Worm (Caenorhabditis elegans) whole organism, L2 larva: ENCODE data around the gene clc-7.
A peak's percentile ranks its signal among the peaks of the same experiment; 100 is the strongest.

ENCODE experiments used
- C34F6.9 ChIP-seq: fragments of 150-350 bp; optimal IDR thresholded peaks from 2 replicates; lab custom pipeline; 2014; ENCODE audit warnings: missing biosample characterization, missing genetic modification characterization
- F13H6.1 ChIP-seq: sonication (generic microtip); optimal IDR thresholded peaks from 2 replicates; lab custom pipeline; 2016; ENCODE audit warnings: missing genetic modification characterization, missing compliant biosample characterization
- R02D3.7 ChIP-seq: fragments of 150-350 bp; optimal IDR thresholded peaks from 2 replicates; lab custom pipeline; 2014; ENCODE audit warnings: missing biosample characterization, missing genetic modification characterization
- Y55F3AM.14 ChIP-seq: fragments of 200-800 bp; sonication (Bioruptor generic); optimal IDR thresholded peaks from 2 replicates; lab custom pipeline; 2018; ENCODE audit warnings: mild to moderate bottlenecking, missing genetic modification characterization, missing compliant biosample characterization
- ZK546.5 ChIP-seq: sonication (generic microtip); optimal IDR thresholded peaks from 2 replicates; lab custom pipeline; 2017; ENCODE audit warnings: missing biosample characterization, missing genetic modification characterization
- alr-1 ChIP-seq: fragments of 150-350 bp; optimal IDR thresholded peaks from 2 replicates; lab custom pipeline; 2014; ENCODE audit warnings: missing biosample characterization, missing genetic modification characterization
- aly-2 ChIP-seq: fragments of 150-350 bp; optimal IDR thresholded peaks from 2 replicates; lab custom pipeline; 2014; ENCODE audit warnings: missing biosample characterization, missing genetic modification characterization
- ama-1 ChIP-seq: fragments of 150-350 bp; optimal IDR thresholded peaks from 2 replicates; lab custom pipeline; 2018; ENCODE audit warnings: inconsistent platforms
- blmp-1 ChIP-seq: sonication (generic microtip); optimal IDR thresholded peaks from 2 replicates; lab custom pipeline; 2017; ENCODE audit warnings: missing genetic modification characterization, mild to moderate bottlenecking, missing compliant biosample characterization, antibody characterized with exemption, moderate library complexity; ENCODE audit not compliant: insufficient read depth
- ceh-16 ChIP-seq: fragments of 150-350 bp; optimal IDR thresholded peaks from 2 replicates; lab custom pipeline; 2014; ENCODE audit warnings: missing biosample characterization, missing genetic modification characterization
- ceh-82 ChIP-seq: fragments of 150-350 bp; optimal IDR thresholded peaks from 2 replicates; lab custom pipeline; 2014; ENCODE audit warnings: missing biosample characterization, missing genetic modification characterization
- crh-2 ChIP-seq: sonication (generic microtip); optimal IDR thresholded peaks from 2 replicates; lab custom pipeline; 2017; ENCODE audit warnings: missing biosample characterization, missing genetic modification characterization
- dmd-4 ChIP-seq: sonication (generic microtip); optimal IDR thresholded peaks from 2 replicates; lab custom pipeline; 2017; ENCODE audit warnings: missing biosample characterization, missing genetic modification characterization
- egl-27 ChIP-seq: sonication (generic microtip); optimal IDR thresholded peaks from 3 replicates; lab custom pipeline; 2017; ENCODE audit warnings: missing biosample characterization, missing genetic modification reagents, missing genetic modification characterization
- elt-1 ChIP-seq: fragments of 150-350 bp; optimal IDR thresholded peaks from 2 replicates; lab custom pipeline; 2014; ENCODE audit warnings: missing biosample characterization, missing genetic modification characterization
- elt-3 ChIP-seq: sonication (generic microtip); optimal IDR thresholded peaks from 2 replicates; lab custom pipeline; 2017; ENCODE audit warnings: missing biosample characterization, missing genetic modification characterization
- fos-1 ChIP-seq: fragments of 150-350 bp; optimal IDR thresholded peaks from 2 replicates; lab custom pipeline; 2014; ENCODE audit warnings: missing biosample characterization, missing genetic modification characterization
- gmeb-1 ChIP-seq: fragments of 150-350 bp; optimal IDR thresholded peaks from 2 replicates; lab custom pipeline; 2014; ENCODE audit warnings: missing biosample characterization, missing genetic modification characterization
- lin-11 ChIP-seq: fragments of 150-350 bp; sonication (generic microtip); optimal IDR thresholded peaks from 2 replicates; lab custom pipeline; 2014; ENCODE audit warnings: missing biosample characterization, missing genetic modification characterization, inconsistent platforms, mixed read lengths
- lin-13 ChIP-seq: fragments of 150-350 bp; optimal IDR thresholded peaks from 2 replicates; lab custom pipeline; 2014; ENCODE audit warnings: missing biosample characterization, missing genetic modification reagents, missing genetic modification characterization
- lin-39 ChIP-seq: fragments of 150-350 bp; optimal IDR thresholded peaks from 2 replicates; lab custom pipeline; 2014; ENCODE audit warnings: missing biosample characterization, missing genetic modification reagents, missing genetic modification characterization
- lsy-2 ChIP-seq, 2 experiments: fragments of 150-350 bp in 1 of 2; sonication (generic microtip) in 1 of 2; optimal IDR thresholded peaks; 2 replicates each; lab custom pipeline; 2014 to 2017; ENCODE audit warnings: missing biosample characterization in 2 of 2, missing genetic modification characterization in 2 of 2
- mab-5 ChIP-seq: fragments of 150-350 bp; optimal IDR thresholded peaks from 2 replicates; lab custom pipeline; 2014; ENCODE audit warnings: missing biosample characterization, missing genetic modification characterization
- mbf-1 ChIP-seq: sonication (generic microtip); optimal IDR thresholded peaks from 2 replicates; lab custom pipeline; 2017; ENCODE audit warnings: missing biosample characterization, missing genetic modification characterization
- mdl-1 ChIP-seq, 2 experiments: fragments of 150-350 bp in 1 of 2; sonication (generic microtip) in 1 of 2; optimal IDR thresholded peaks; 2 replicates each; lab custom pipeline; 2017; ENCODE audit warnings: missing biosample characterization in 2 of 2, missing genetic modification characterization in 2 of 2
- nhr-10 ChIP-seq: sonication (generic microtip); optimal IDR thresholded peaks from 2 replicates; lab custom pipeline; 2017; ENCODE audit warnings: missing biosample characterization, missing genetic modification characterization
- nhr-11 ChIP-seq: fragments of 150-350 bp; optimal IDR thresholded peaks from 2 replicates; lab custom pipeline; 2014; ENCODE audit warnings: missing biosample characterization, missing genetic modification characterization
- nhr-12 ChIP-seq: fragments of 150-350 bp; optimal IDR thresholded peaks from 2 replicates; lab custom pipeline; 2014; ENCODE audit warnings: missing biosample characterization, missing genetic modification characterization
- nhr-129 ChIP-seq: fragments of 150-350 bp; optimal IDR thresholded peaks from 2 replicates; lab custom pipeline; 2014; ENCODE audit warnings: missing biosample characterization, missing genetic modification characterization
- nhr-21 ChIP-seq: fragments of 150-350 bp; optimal IDR thresholded peaks from 2 replicates; lab custom pipeline; 2014; ENCODE audit warnings: missing biosample characterization, missing genetic modification characterization
- nhr-23 ChIP-seq: fragments of 150-350 bp; optimal IDR thresholded peaks from 2 replicates; lab custom pipeline; 2014; ENCODE audit warnings: missing biosample characterization, missing genetic modification reagents, missing genetic modification characterization
- nhr-237 ChIP-seq: fragments of 150-350 bp; optimal IDR thresholded peaks from 2 replicates; lab custom pipeline; 2014; ENCODE audit warnings: missing biosample characterization, missing genetic modification characterization
- nhr-25 ChIP-seq: fragments of 150-350 bp; sonication (generic microtip); optimal IDR thresholded peaks from 3 replicates; lab custom pipeline; 2014; ENCODE audit warnings: missing biosample characterization, missing genetic modification characterization
- nhr-6 ChIP-seq: fragments of 150-350 bp; optimal IDR thresholded peaks from 2 replicates; lab custom pipeline; 2014; ENCODE audit warnings: missing biosample characterization, missing genetic modification characterization
- nhr-77 ChIP-seq: fragments of 150-350 bp; optimal IDR thresholded peaks from 2 replicates; lab custom pipeline; 2014; ENCODE audit warnings: missing biosample characterization, missing genetic modification characterization
- peb-1 ChIP-seq: fragments of 150-350 bp; optimal IDR thresholded peaks from 2 replicates; lab custom pipeline; 2014; ENCODE audit warnings: missing biosample characterization, missing genetic modification characterization
- sem-4 ChIP-seq: fragments of 150-350 bp; optimal IDR thresholded peaks from 2 replicates; lab custom pipeline; 2014; ENCODE audit warnings: missing biosample characterization, missing genetic modification reagents, missing genetic modification characterization
- skn-1 ChIP-seq: sonication (generic microtip); optimal IDR thresholded peaks from 2 replicates; lab custom pipeline; 2017; ENCODE audit warnings: missing biosample characterization, missing genetic modification characterization
- sma-3 ChIP-seq: sonication (generic microtip); optimal IDR thresholded peaks from 2 replicates; lab custom pipeline; 2016; ENCODE audit warnings: missing genetic modification reagents, missing genetic modification characterization, missing compliant biosample characterization
- sma-9 ChIP-seq, 2 experiments: fragments of 150-350 bp in 1 of 2; sonication (generic microtip) in 1 of 2; optimal IDR thresholded peaks; 2 replicates each; lab custom pipeline; 2014 to 2016; ENCODE audit warnings: missing genetic modification characterization in 2 of 2, mild to moderate bottlenecking in 1 of 2, missing biosample characterization in 1 of 2, missing compliant biosample characterization in 1 of 2, missing genetic modification reagents in 1 of 2, moderate library complexity in 1 of 2
- snpc-4 ChIP-seq: fragments of 150-350 bp; optimal IDR thresholded peaks from 2 replicates; lab custom pipeline; 2014; ENCODE audit warnings: missing biosample characterization, missing genetic modification characterization
- unc-39 ChIP-seq: fragments of 150-350 bp; optimal IDR thresholded peaks from 2 replicates; lab custom pipeline; 2014; ENCODE audit warnings: missing biosample characterization, missing genetic modification characterization
- unc-55 ChIP-seq: fragments of 150-350 bp; sonication (generic microtip); optimal IDR thresholded peaks from 3 replicates; lab custom pipeline; 2014; ENCODE audit warnings: missing biosample characterization, missing genetic modification reagents, missing genetic modification characterization
- unc-62 ChIP-seq: fragments of 150-350 bp; optimal IDR thresholded peaks from 2 replicates; lab custom pipeline; 2014; ENCODE audit warnings: missing biosample characterization, missing genetic modification reagents, missing genetic modification characterization
- zag-1 ChIP-seq: fragments of 150-350 bp; optimal IDR thresholded peaks from 2 replicates; lab custom pipeline; 2014; ENCODE audit warnings: missing biosample characterization, missing genetic modification characterization
- ztf-1 ChIP-seq: fragments of 200-800 bp; sonication (Bioruptor generic); conservative IDR thresholded peaks from 2 replicates; pipeline ENCODE4 v1.3.6; 2022; ENCODE audit warnings: missing genetic modification characterization, missing compliant biosample characterization
- ztf-11 ChIP-seq: sonication (generic microtip); optimal IDR thresholded peaks from 2 replicates; lab custom pipeline; 2017; ENCODE audit warnings: missing biosample characterization, missing genetic modification characterization
- ztf-4 ChIP-seq: fragments of 150-350 bp; optimal IDR thresholded peaks from 2 replicates; lab custom pipeline; 2014; ENCODE audit warnings: missing biosample characterization, missing genetic modification characterization

The clc-7 gene

ce11 chrX:5067796-5068195, at the start of gene clc-7:
Gene clc-7 (plus strand): TSS chrX:5068096.
- TF ChIP-seq ama-1 (lab: Kevin White, UChicago): no peak
- no peak for TF ChIP-seq R02D3.7 (tag; lab: Kevin White, UChicago)
- no peak for TF ChIP-seq nhr-25 (tag; lab: Kevin White, UChicago)
- no peak for TF ChIP-seq nhr-11 (tag; lab: Kevin White, UChicago)
- no peak for TF ChIP-seq nhr-23
- TF ChIP-seq sma-3 (GFP tag; lab: Kevin White, UChicago): no peak
- no peak for TF ChIP-seq unc-39
- TF ChIP-seq egl-27 (tag; lab: Kevin White, UChicago): no peak

DNA sequence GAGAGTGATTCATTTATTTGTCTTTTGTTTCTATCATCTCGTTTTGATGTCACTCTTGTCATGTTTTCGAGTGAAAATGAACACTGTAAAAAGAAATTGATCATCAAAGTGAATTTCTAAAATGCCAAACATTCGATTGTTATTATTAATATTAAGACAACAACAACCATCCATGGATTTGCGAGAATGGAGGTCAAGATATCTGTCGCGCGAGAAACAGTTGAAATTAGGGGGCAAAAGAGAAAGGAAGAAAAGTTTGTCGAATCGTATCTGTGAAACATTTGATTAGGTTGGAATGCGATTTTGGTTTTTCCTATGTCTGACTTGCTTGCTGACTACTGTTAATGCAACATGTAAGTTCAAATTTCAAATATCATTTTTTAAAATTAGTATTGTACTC, 46.9 kb upstream of the clc-7 start, which contains the start of gene ZC449.2:
Gene ZC449.2, plus strand, starts transcription at position 290 of the 400 bp plus-strand sequence.
- no peak for TF ChIP-seq nhr-129 (tag; lab: Kevin White, UChicago)
- no peak for TF ChIP-seq ceh-82 (tag; lab: Kevin White, UChicago)
- no peak for TF ChIP-seq dmd-4
- TF ChIP-seq, all 48 proteins: peak for 0

ce11 chrX:5022682-5023081, 45.2 kb upstream of the clc-7 start:
- TF ChIP-seq lin-39 (tag; lab: Kevin White, UChicago) (no peak), unc-55 (GFP tag; lab: Kevin White, UChicago) (peak; percentile 22), nhr-129 (tag; lab: Kevin White, UChicago) (peak; percentile 83), nhr-237 (tag; lab: Kevin White, UChicago) (no peak), sem-4 (tag; lab: Kevin White, UChicago) (no peak), lsy-2 (tag; optimal IDR thresholded peaks at IDR 0.05; lab: Kevin White, UChicago) (peak in 1 of 2 experiments; percentile 47), lin-13 (peak; percentile 37), ceh-16 (peak; percentile 23), ztf-1 (no peak), sma-3 (GFP tag; lab: Kevin White, UChicago) (peak; percentile 31), elt-1 (tag; lab: Kevin White, UChicago) (no peak), ztf-4 (tag; lab: Kevin White, UChicago) (no peak), mab-5 (no peak), nhr-11 (tag; lab: Kevin White, UChicago) (no peak), fos-1 (tag; lab: Kevin White, UChicago) (peak; percentile 54), nhr-12 (no peak), nhr-25 (tag; lab: Kevin White, UChicago) (no peak), nhr-10 (tag; lab: Kevin White, UChicago) (no peak), unc-39 (no peak), peb-1 (tag; lab: Kevin White, UChicago) (no peak), dmd-4 (no peak), aly-2 (tag; lab: Kevin White, UChicago) (no peak), lin-11 (tag; lab: Kevin White, UChicago) (peak; percentile 43), ZK546.5 (no peak), R02D3.7 (tag; lab: Kevin White, UChicago) (no peak), mbf-1 (tag; lab: Kevin White, UChicago) (no peak), nhr-23 (no peak), alr-1 (tag; lab: Kevin White, UChicago) (no peak), F13H6.1 (tag; lab: Kevin White, UChicago) (peak; percentile 43), sma-9 (GFP tag; optimal IDR thresholded peaks at IDR 0.05; lab: Kevin White, UChicago) (peak; percentile 73), sma-9 (tag; optimal IDR thresholded peaks at IDR 0.05; lab: Kevin White, UChicago) (no peak), nhr-21 (tag; lab: Kevin White, UChicago) (peak; percentile 51), Y55F3AM.14 (no peak), nhr-77 (tag; lab: Kevin White, UChicago) (no peak), blmp-1 (tag; lab: Kevin White, UChicago) (no peak), ama-1 (lab: Kevin White, UChicago) (no peak), C34F6.9 (peak; percentile 14), nhr-6 (tag; lab: Kevin White, UChicago) (no peak), gmeb-1 (no peak), skn-1 (no peak), elt-3 (no peak), snpc-4 (no peak), ceh-82 (tag; lab: Kevin White, UChicago) (no peak), egl-27 (tag; lab: Kevin White, UChicago) (no peak), ztf-11 (tag; lab: Kevin White, UChicago) (no peak), mdl-1 (tag; optimal IDR thresholded peaks at IDR 0.05; lab: Kevin White, UChicago) (peak in 1 of 2 experiments; percentile 19), zag-1 (tag; lab: Kevin White, UChicago) (peak; percentile 8), crh-2 (tag; lab: Kevin White, UChicago) (peak; percentile 74), unc-62 (GFP tag; lab: Kevin White, UChicago) (no peak)
- TF ChIP-seq, all 48 proteins: peak for 15
